Worm (Caenorhabditis elegans) whole organism, L3 larva: Measurements from ENCODE around the gene nft-1.

ENCODE experiments used
- aly-2 ChIP-seq: fragments of 150-350 bp; optimal IDR thresholded peaks from 2 replicates; lab custom pipeline; 2014; ENCODE audit warnings: missing biosample characterization, missing genetic modification characterization
- ceh-16 ChIP-seq: sonication (generic microtip); optimal IDR thresholded peaks from 2 replicates; lab custom pipeline; 2017; ENCODE audit warnings: missing biosample characterization, missing genetic modification characterization
- ceh-28 ChIP-seq: fragments of 150-350 bp; optimal IDR thresholded peaks from 2 replicates; lab custom pipeline; 2014; ENCODE audit warnings: missing biosample characterization, missing genetic modification reagents, missing genetic modification characterization
- ceh-9 ChIP-seq: sonication (generic microtip); optimal IDR thresholded peaks from 2 replicates; lab custom pipeline; 2018; ENCODE audit warnings: missing biosample characterization, missing genetic modification characterization
- egl-27 ChIP-seq: sonication (generic microtip); optimal IDR thresholded peaks from 4 replicates; lab custom pipeline; 2017; ENCODE audit warnings: missing biosample characterization, missing genetic modification reagents, missing genetic modification characterization
- egl-5 ChIP-seq: fragments of 150-350 bp; optimal IDR thresholded peaks from 2 replicates; lab custom pipeline; 2017; ENCODE audit warnings: missing biosample characterization, missing genetic modification reagents, missing genetic modification characterization, inconsistent platforms
- elt-1 ChIP-seq: fragments of 150-350 bp; optimal IDR thresholded peaks from 2 replicates; lab custom pipeline; 2014; ENCODE audit warnings: missing biosample characterization, missing genetic modification characterization
- elt-2 ChIP-seq: sonication (generic microtip); optimal IDR thresholded peaks from 2 replicates; lab custom pipeline; 2016; ENCODE audit warnings: missing genetic modification reagents, mild to moderate bottlenecking, missing genetic modification characterization, missing compliant biosample characterization
- elt-3 ChIP-seq, 3 experiments: fragments of 150-350 bp in 1 of 3; sonication (generic microtip) in 2 of 3; optimal IDR thresholded peaks; 2 replicates in 2 of 3; 4 replicates in 1 of 3; lab custom pipeline; 2014 to 2017; ENCODE audit warnings: missing biosample characterization in 3 of 3, missing genetic modification characterization in 3 of 3
- eor-1 ChIP-seq, 2 experiments: fragments of 150-350 bp; optimal IDR thresholded peaks; 2 replicates each; lab custom pipeline; 2014 to 2018; ENCODE audit warnings: missing biosample characterization in 2 of 2, missing genetic modification characterization in 2 of 2
- fkh-10 ChIP-seq: sonication (generic microtip); optimal IDR thresholded peaks from 2 replicates; lab custom pipeline; 2017; ENCODE audit warnings: missing biosample characterization, missing genetic modification reagents, missing genetic modification characterization
- fkh-2 ChIP-seq: fragments of 150-350 bp; optimal IDR thresholded peaks from 2 replicates; lab custom pipeline; 2014; ENCODE audit warnings: missing biosample characterization, missing genetic modification reagents, missing genetic modification characterization
- fos-1 ChIP-seq: fragments of 150-350 bp; optimal IDR thresholded peaks from 2 replicates; lab custom pipeline; 2014; ENCODE audit warnings: missing biosample characterization, missing genetic modification characterization
- hmg-11 ChIP-seq: sonication (generic microtip); optimal IDR thresholded peaks from 2 replicates; lab custom pipeline; 2016; ENCODE audit warnings: missing genetic modification characterization, missing compliant biosample characterization
- jun-1 ChIP-seq: fragments of 150-350 bp; optimal IDR thresholded peaks from 2 replicates; lab custom pipeline; 2014; ENCODE audit warnings: missing biosample characterization, missing genetic modification reagents, missing genetic modification characterization
- lin-15B ChIP-seq: fragments of 150-350 bp; optimal IDR thresholded peaks from 2 replicates; lab custom pipeline; 2014; ENCODE audit warnings: missing biosample characterization, missing genetic modification characterization
- lin-39 ChIP-seq: fragments of 150-350 bp; optimal IDR thresholded peaks from 2 replicates; lab custom pipeline; 2018; ENCODE audit warnings: missing biosample characterization, missing genetic modification reagents, missing genetic modification characterization
- lsy-12 ChIP-seq: sonication (generic microtip); optimal IDR thresholded peaks from 2 replicates; lab custom pipeline; 2016; ENCODE audit warnings: mild to moderate bottlenecking, missing genetic modification characterization, missing compliant biosample characterization
- mdl-1 ChIP-seq: fragments of 150-350 bp; optimal IDR thresholded peaks from 2 replicates; lab custom pipeline; 2014; ENCODE audit warnings: missing biosample characterization, missing genetic modification characterization
- mml-1 ChIP-seq: fragments of 150-350 bp; sonication (generic microtip); optimal IDR thresholded peaks from 3 replicates; lab custom pipeline; 2014; ENCODE audit warnings: missing biosample characterization, missing genetic modification characterization
- nfya-1 ChIP-seq: sonication (generic microtip); optimal IDR thresholded peaks from 2 replicates; lab custom pipeline; 2017; ENCODE audit warnings: missing genetic modification characterization, mild to moderate bottlenecking, missing compliant biosample characterization, antibody characterized with exemption, moderate library complexity; ENCODE audit not compliant: insufficient read depth
- nhr-11 ChIP-seq: fragments of 150-350 bp; optimal IDR thresholded peaks from 2 replicates; lab custom pipeline; 2014; ENCODE audit warnings: missing biosample characterization, missing genetic modification characterization
- nhr-23 ChIP-seq: fragments of 150-350 bp; optimal IDR thresholded peaks from 2 replicates; lab custom pipeline; 2014; ENCODE audit warnings: missing biosample characterization, missing genetic modification reagents, missing genetic modification characterization
- nhr-237 ChIP-seq: fragments of 150-350 bp; optimal IDR thresholded peaks from 2 replicates; lab custom pipeline; 2014; ENCODE audit warnings: missing biosample characterization, missing genetic modification characterization
- nhr-25 ChIP-seq: sonication (generic microtip); optimal IDR thresholded peaks from 2 replicates; lab custom pipeline; 2017; ENCODE audit warnings: missing biosample characterization, missing genetic modification characterization
- nhr-28 ChIP-seq: fragments of 150-350 bp; optimal IDR thresholded peaks from 2 replicates; lab custom pipeline; 2014; ENCODE audit warnings: missing biosample characterization, missing genetic modification characterization
- nhr-43 ChIP-seq: sonication (generic microtip); optimal IDR thresholded peaks from 2 replicates; lab custom pipeline; 2016; ENCODE audit warnings: mild to moderate bottlenecking, missing genetic modification characterization, missing compliant biosample characterization; ENCODE audit not compliant: poor library complexity, severe bottlenecking
- pha-4 ChIP-seq: fragments of 150-350 bp; optimal IDR thresholded peaks from 2 replicates; lab custom pipeline; 2014; ENCODE audit warnings: missing biosample characterization, missing genetic modification reagents, missing genetic modification characterization
- sea-2 ChIP-seq: fragments of 150-350 bp; sonication (generic microtip); optimal IDR thresholded peaks from 4 replicates; lab custom pipeline; 2014; ENCODE audit warnings: missing biosample characterization, missing genetic modification reagents, missing genetic modification characterization
- skn-1 ChIP-seq: fragments of 150-350 bp; optimal IDR thresholded peaks from 2 replicates; lab custom pipeline; 2014; ENCODE audit warnings: missing biosample characterization, missing genetic modification characterization
- snpc-4 ChIP-seq: fragments of 150-350 bp; optimal IDR thresholded peaks from 2 replicates; lab custom pipeline; 2014; ENCODE audit warnings: missing biosample characterization, missing genetic modification characterization
- tbx-2 ChIP-seq: sonication (generic microtip); optimal IDR thresholded peaks from 2 replicates; lab custom pipeline; 2016; ENCODE audit warnings: mild to moderate bottlenecking, missing genetic modification characterization, missing compliant biosample characterization
- zag-1 ChIP-seq: fragments of 150-350 bp; optimal IDR thresholded peaks from 2 replicates; lab custom pipeline; 2014; ENCODE audit warnings: missing biosample characterization, missing genetic modification characterization
- ztf-11 ChIP-seq: fragments of 150-350 bp; optimal IDR thresholded peaks from 2 replicates; lab custom pipeline; 2014; ENCODE audit warnings: missing biosample characterization, missing genetic modification characterization

The nft-1 gene

ce11 chrIII:11954150-11954549 lies 30.5 kb downstream of the nft-1 start:
- TF ChIP-seq nfya-1 (peak; percentile 85), nhr-23 (no peak)

- TF ChIP-seq skn-1 (tag; lab: Kevin White, UChicago) (no peak), tbx-2 (tag; lab: Kevin White, UChicago) (no peak), nhr-25 (no peak), pha-4 (tag; lab: Kevin White, UChicago) (no peak), ceh-16 (tag; lab: Kevin White, UChicago) (no peak), fos-1 (tag; lab: Kevin White, UChicago) (no peak), eor-1 (tag; optimal IDR thresholded peaks at IDR 0.05; lab: Kevin White, UChicago) (no peak), nfya-1 (no peak), egl-27 (no peak), nhr-43 (no peak), fkh-2 (no peak), ceh-9 (tag; lab: Kevin White, UChicago) (no peak), nhr-11 (tag; lab: Kevin White, UChicago) (no peak), ceh-28 (tag; lab: Kevin White, UChicago) (no peak), egl-5 (tag; lab: Kevin White, UChicago) (no peak), lin-39 (tag; lab: Kevin White, UChicago) (no peak), nhr-23 (no peak), elt-2 (tag; lab: Kevin White, UChicago) (no peak)
Observed at ce11 chrIII:11960080-11960479, 36.4 kb downstream of the nft-1 start, which contains the start of gene top-3. TSS of gene top-3 (minus strand) at chrIII:11960180.

ce11 chrIII:11967049-11967448 lies 43.4 kb downstream of the nft-1 start:
- TF ChIP-seq snpc-4 (tag; lab: Kevin White, UChicago), result peak; percentile 4
- TF ChIP-seq, all 47 proteins: peak for 1; not testable (repeated sequence) for 46

- TF ChIP-seq elt-1 (no peak), lsy-12 (tag; lab: Kevin White, UChicago) (no peak), snpc-4 (tag; lab: Kevin White, UChicago) (no peak), ceh-28 (tag; lab: Kevin White, UChicago) (peak; percentile 61), zag-1 (tag; lab: Kevin White, UChicago) (no peak), nhr-28 (no peak), sea-2 (GFP tag; lab: Kevin White, UChicago) (no peak), aly-2 (no peak), mml-1 (tag; lab: Kevin White, UChicago) (no peak), lin-15B (tag; lab: Kevin White, UChicago) (no peak), hmg-11 (tag; lab: Kevin White, UChicago) (peak; percentile 46), elt-3 (tag; optimal IDR thresholded peaks at IDR 0.05; lab: Kevin White, UChicago) (no peak), ztf-11 (tag; lab: Kevin White, UChicago) (no peak), egl-5 (tag; lab: Kevin White, UChicago) (no peak), nhr-237 (tag; lab: Kevin White, UChicago) (no peak), ceh-9 (tag; lab: Kevin White, UChicago) (no peak), skn-1 (tag; lab: Kevin White, UChicago) (no peak), tbx-2 (tag; lab: Kevin White, UChicago) (no peak)
Observed at ce11 chrIII:11971342-11971741, 47.7 kb downstream of the nft-1 start, which contains the start of gene Y56A3A.28. TSS of gene Y56A3A.28 (minus strand) at chrIII:11971374.

ce11 chrIII:11973996-11974395 lies 50.3 kb downstream of the nft-1 start, which contains the start of gene ung-1:
TSS of gene ung-1 (minus strand) at chrIII:11974096.
- TF ChIP-seq egl-5 (tag; lab: Kevin White, UChicago), result no peak
- no peak for TF ChIP-seq jun-1 (tag; lab: Kevin White, UChicago)
- no peak for TF ChIP-seq tbx-2 (tag; lab: Kevin White, UChicago)
- no peak for TF ChIP-seq ztf-11 (tag; lab: Kevin White, UChicago)
- TF ChIP-seq fkh-10 (GFP tag; lab: Kevin White, UChicago), result no peak
- TF ChIP-seq elt-2 (tag; lab: Kevin White, UChicago), result no peak
- no peak for TF ChIP-seq ceh-28 (tag; lab: Kevin White, UChicago)
- TF ChIP-seq hmg-11 (tag; lab: Kevin White, UChicago), result no peak
- no peak for TF ChIP-seq nhr-25
- TF ChIP-seq pha-4 (tag; lab: Kevin White, UChicago), result no peak
- no peak for TF ChIP-seq mml-1 (tag; lab: Kevin White, UChicago)
- TF ChIP-seq elt-3 (tag; optimal IDR thresholded peaks at IDR 0.05; lab: Kevin White, UChicago), result no peak
- TF ChIP-seq mdl-1, result no peak
